Worm (Caenorhabditis elegans): Measurements from ENCODE around the gene srlf-29.
"Not testable (repeated sequence)": the region's sequence is repeated elsewhere in the genome, so short reads cannot be mapped to it uniquely, and the experiment has no call there.

The srlf-29 gene

ce11 chrII:1660888-1661287 is 5.2 kb upstream of the srlf-29 start, which contains the start of gene ZC204.13:
TSS of gene ZC204.13 (minus strand) at chrII:1660988.
- not testable (repeated sequence) for TF ChIP-seq unc-62 (GFP tag; optimal IDR thresholded peaks at IDR 0.05); mxl-1 (tag; optimal IDR thresholded peaks at IDR 0.05); mel-28 (tag; optimal IDR thresholded peaks at IDR 0.05; ENCODE audit: borderline replicate concordance)

ce11 chrII:1661300-1661838 is 4.8 kb upstream of the srlf-29 start:
- peak in 1 of 2 experiments; percentile 28 for TF ChIP-seq let-607 (tag; optimal IDR thresholded peaks at IDR 0.05)
- peak; percentile 62 for TF ChIP-seq ceh-91 (GFP tag; IDR thresholded peaks at IDR 0.05)
- TF ChIP-seq D2030.7 (GFP tag; IDR thresholded peaks at IDR 0.05): peak; percentile 63
- peak; percentile 30; the same call in 1 of the 2 replicates for TF ChIP-seq F33H1.4 (GFP tag; IDR thresholded peaks at IDR 0.05)
- TF ChIP-seq madf-6 (GFP tag; IDR thresholded peaks at IDR 0.05): peak; percentile 56
- TF ChIP-seq dox-1 (GFP tag; IDR thresholded peaks at IDR 0.05): peak; percentile 85
- TF ChIP-seq lsl-1 (GFP tag; optimal IDR thresholded peaks at IDR 0.05): peak; percentile 22
- peak; percentile 44; the same call in 1 of the 2 replicates for TF ChIP-seq attf-3 (GFP tag; conservative IDR thresholded peaks at IDR 0.05)
- TF ChIP-seq madf-8 (GFP tag; conservative IDR thresholded peaks at IDR 0.05): peak; percentile 53
- peak; percentile 80 for TF ChIP-seq mcd-1 (GFP tag; IDR thresholded peaks at IDR 0.05)
- TF ChIP-seq rcor-1 (GFP tag; IDR thresholded peaks at IDR 0.05): peak; percentile 63; the same call in 1 of the 2 replicates
- peak; percentile 91 for TF ChIP-seq hmg-1.2 (GFP tag; IDR thresholded peaks at IDR 0.05)
- TF ChIP-seq aptf-2 (GFP tag; conservative IDR thresholded peaks at IDR 0.05): 0 out of 2 replicates have a peak, but pooled peaks have one; percentile 58
- 0 out of 2 replicates have a peak, but pooled peaks have one; percentile 53 for TF ChIP-seq Y95B8A.8 (GFP tag; IDR thresholded peaks at IDR 0.05)

- TF ChIP-seq hmg-1.2 (GFP tag; IDR thresholded peaks at IDR 0.05): peak; percentile 77
- no peak for TF ChIP-seq ceh-58 (GFP tag; IDR thresholded peaks at IDR 0.05)
These were observed 3.2 kb upstream of the srlf-29 start, which contains the start of gene ZC204.14 for ce11 chrII:1662881-1663280. TSS of gene ZC204.14 (minus strand) at chrII:1662949.

- TF ChIP-seq dox-1 (GFP tag; IDR thresholded peaks at IDR 0.05) (peak; percentile 22; the same call in 1 of the 2 replicates), repo-1 (tag; optimal IDR thresholded peaks at IDR 0.05) (no peak), ztf-6 (GFP tag; IDR thresholded peaks at IDR 0.05) (no peak), hmg-1.2 (GFP tag; IDR thresholded peaks at IDR 0.05) (peak; percentile 53; the same call in 1 of the 2 replicates), F49E8.2 (tag; optimal IDR thresholded peaks at IDR 0.05; ENCODE audit: insufficient read depth) (no peak), attf-5 (GFP tag; optimal IDR thresholded peaks at IDR 0.05) (peak; percentile 61), nhr-27 (tag; optimal IDR thresholded peaks at IDR 0.05) (no peak), nfya-2 (GFP tag; IDR thresholded peaks at IDR 0.05) (no peak), let-607 (tag; optimal IDR thresholded peaks at IDR 0.05) (peak in 1 of 2 experiments; percentile 3), ztf-3 (GFP tag; optimal IDR thresholded peaks at IDR 0.05) (no peak), attf-3 (GFP tag; conservative IDR thresholded peaks at IDR 0.05) (no peak), nhr-80 (tag; optimal IDR thresholded peaks at IDR 0.05) (peak; percentile 57), hlh-26 (GFP tag; conservative IDR thresholded peaks at IDR 0.05) (no peak), unc-130 (GFP tag; optimal IDR thresholded peaks at IDR 0.05) (no peak), atf-7 (tag; optimal IDR thresholded peaks at IDR 0.05) (peak; percentile 90), B0261.1 (tag; optimal IDR thresholded peaks at IDR 0.05) (no peak), lin-26 (GFP tag; IDR thresholded peaks at IDR 0.05) (no peak), ceh-91 (GFP tag; IDR thresholded peaks at IDR 0.05) (no peak), sea-2 (GFP tag; IDR thresholded peaks at IDR 0.05) (no peak), xnd-1 (tag; optimal IDR thresholded peaks at IDR 0.05) (no peak), cebp-2 (GFP tag; IDR thresholded peaks at IDR 0.05) (no peak), tbp1 (GFP tag; optimal IDR thresholded peaks at IDR 0.05) (peak; percentile 15), ccch-3 (GFP tag; optimal IDR thresholded peaks at IDR 0.05) (no peak)
These were observed 2.6 kb upstream of the srlf-29 start, which contains the start of gene duxl-1 for ce11 chrII:1663516-1663915. TSS of gene duxl-1 (plus strand) at chrII:1663699.
